Fruit fly (Drosophila melanogaster): ENCODE data around the gene CG43703.
A peak's percentile ranks its signal among the peaks of the same experiment; 100 is the strongest.

The CG43703 gene

dm6 chr2L:3772937-3773623 lies 7.8 kb downstream of the CG43703 start (continued):
- no peak for TF ChIP-seq BEAF-32 (GFP tag; optimal IDR thresholded peaks at IDR 0.05)
- peak; percentile 59 for TF ChIP-seq CG10209 (GFP tag; optimal IDR thresholded peaks at IDR 0.05)
- TF ChIP-seq sim (GFP tag; IDR thresholded peaks at IDR 0.05): no peak
- peak; percentile 69 for TF ChIP-seq CG9727 (GFP tag; optimal IDR thresholded peaks at IDR 0.05)
- no peak for TF ChIP-seq CG10654 (GFP tag; optimal IDR thresholded peaks at IDR 0.05)
- no peak for TF ChIP-seq Camta (GFP tag; optimal IDR thresholded peaks at IDR 0.05)
- no peak for TF ChIP-seq Dll (GFP tag; IDR thresholded peaks at IDR 0.05; ENCODE audit: partially characterized antibody)
- TF ChIP-seq CG4328 (GFP tag; optimal IDR thresholded peaks at IDR 0.05): peak; percentile 29
- no peak for TF ChIP-seq ham (GFP tag; IDR thresholded peaks at IDR 0.05)
- TF ChIP-seq unc-4 (GFP tag; IDR thresholded peaks at IDR 0.05; ENCODE audit: partially characterized antibody): no peak
- no peak for TF ChIP-seq stc (GFP tag; IDR thresholded peaks at IDR 0.05)
- TF ChIP-seq CG13287 (GFP tag; IDR thresholded peaks at IDR 0.05; ENCODE audit: partially characterized antibody): no peak; the same call in 1 of the 2 replicates
- 0 out of 2 replicates have a peak, but pooled peaks have one; percentile 30 for TF ChIP-seq Nf-YA (GFP tag; IDR thresholded peaks at IDR 0.05)
- TF ChIP-seq cato (GFP tag; optimal IDR thresholded peaks at IDR 0.05; ENCODE audit: borderline replicate concordance): no peak
- TF ChIP-seq chm (GFP tag; IDR thresholded peaks at IDR 0.05): no peak
- peak; percentile 56 for TF ChIP-seq nom (GFP tag; optimal IDR thresholded peaks at IDR 0.05)
- no peak for TF ChIP-seq prd (optimal IDR thresholded peaks at IDR 0.05)
- peak; percentile 47; the same call in 1 of the 3 replicates for TF ChIP-seq prd (GFP tag; IDR thresholded peaks at IDR 0.05)
- peak; percentile 50 for TF ChIP-seq CG17829 (tag; optimal IDR thresholded peaks at IDR 0.05)
- no peak for TF ChIP-seq Dbx (GFP tag; IDR thresholded peaks at IDR 0.05)
- peak; percentile 23 for TF ChIP-seq Chrac-16 (GFP tag; optimal IDR thresholded peaks at IDR 0.05)
- TF ChIP-seq CG32767 (GFP tag; IDR thresholded peaks at IDR 0.05): peak; percentile 18
- peak; percentile 37; the same call in 1 of the 2 replicates for TF ChIP-seq ttk (GFP tag; IDR thresholded peaks at IDR 0.05)
- TF ChIP-seq CG3065 (GFP tag; optimal IDR thresholded peaks at IDR 0.05): no peak
- no peak for TF ChIP-seq Optix (GFP tag; IDR thresholded peaks at IDR 0.05)
- TF ChIP-seq CG18619 (GFP tag; optimal IDR thresholded peaks at IDR 0.05): peak; percentile 33
- TF ChIP-seq Mes4 (GFP tag; optimal IDR thresholded peaks at IDR 0.05): no peak
- peak; percentile 80 for TF ChIP-seq CG4360 (GFP tag; IDR thresholded peaks at IDR 0.05)
- no peak for TF ChIP-seq Awh (GFP tag; IDR thresholded peaks at IDR 0.05)
- peak; percentile 39 for TF ChIP-seq ssp (GFP tag; IDR thresholded peaks at IDR 0.05)
- no peak for TF ChIP-seq CG3838 (GFP tag; optimal IDR thresholded peaks at IDR 0.05)
- peak; percentile 82 for TF ChIP-seq CG2678 (tag; optimal IDR thresholded peaks at IDR 0.05)
- no peak for TF ChIP-seq zfh2 (GFP tag; optimal IDR thresholded peaks at IDR 0.05)
- TF ChIP-seq CG16815 (GFP tag; optimal IDR thresholded peaks at IDR 0.05): peak; percentile 46
- no peak for TF ChIP-seq CG16779 (GFP tag; IDR thresholded peaks at IDR 0.05)
- TF ChIP-seq salm (tag; optimal IDR thresholded peaks at IDR 0.05): peak; percentile 27
- TF ChIP-seq CG8388 (GFP tag; optimal IDR thresholded peaks at IDR 0.05): peak; percentile 54
- no peak for TF ChIP-seq CG7372 (GFP tag; IDR thresholded peaks at IDR 0.05)
- no peak for TF ChIP-seq CG11696 (GFP tag; IDR thresholded peaks at IDR 0.05)
- peak; percentile 79 for TF ChIP-seq CG2712 (tag; optimal IDR thresholded peaks at IDR 0.05)
- TF ChIP-seq CG11398 (GFP tag; optimal IDR thresholded peaks at IDR 0.05): no peak
- no peak for TF ChIP-seq Ada2b (GFP tag; IDR thresholded peaks at IDR 0.05)
- TF ChIP-seq so (GFP tag; IDR thresholded peaks at IDR 0.05): no peak
- TF ChIP-seq tin (GFP tag; optimal IDR thresholded peaks at IDR 0.05): no peak
- TF ChIP-seq CG33557 (GFP tag; optimal IDR thresholded peaks at IDR 0.05): peak; percentile 53
- TF ChIP-seq ara (GFP tag; IDR thresholded peaks at IDR 0.05): no peak
- TF ChIP-seq vfl (GFP tag; optimal IDR thresholded peaks at IDR 0.05): no peak
- TF ChIP-seq tgo (GFP tag; IDR thresholded peaks at IDR 0.05): peak; percentile 52; the same call in 2 of the 3 replicates
- TF ChIP-seq fu2 (GFP tag; optimal IDR thresholded peaks at IDR 0.05): no peak
- TF ChIP-seq CG10959 (GFP tag; IDR thresholded peaks at IDR 0.05): no peak
- TF ChIP-seq Atf6 (GFP tag; IDR thresholded peaks at IDR 0.05): 0 out of 2 replicates have a peak, but pooled peaks have one; percentile 12

Measured in whole organism, embryonic.